Worm (Caenorhabditis elegans) whole organism, midembryonic: ENCODE data around the gene glrx-22.

Source experiments
- T22C8.4 ChIP-seq: fragments of 200-800 bp; sonication (Bioruptor generic); IDR thresholded peaks from 2 replicates; pipeline ENCODE4 v1.3.6; 2022; ENCODE audit warnings: missing genetic modification characterization, missing compliant biosample characterization
- cog-1 ChIP-seq: sonication (generic microtip); optimal IDR thresholded peaks from 2 replicates; lab custom pipeline; 2016; ENCODE audit warnings: missing genetic modification characterization, missing compliant biosample characterization
- flt-1 ChIP-seq: fragments of 200-800 bp; sonication (Bioruptor generic); IDR thresholded peaks from 2 replicates; pipeline ENCODE4 v1.3.6; 2022; ENCODE audit warnings: missing genetic modification characterization, missing compliant biosample characterization
- klf-2 ChIP-seq: fragments of 200-800 bp; sonication (Bioruptor generic); conservative IDR thresholded peaks from 2 replicates; pipeline ENCODE4 v1.3.6; 2022; ENCODE audit warnings: missing genetic modification reagents, missing genetic modification characterization, missing compliant biosample characterization
- med-1 ChIP-seq: sonication (generic microtip); optimal IDR thresholded peaks from 2 replicates; lab custom pipeline; 2017; ENCODE audit warnings: missing genetic modification characterization, mild to moderate bottlenecking, missing compliant biosample characterization, antibody characterized with exemption, missing genetic modification reagents; ENCODE audit not compliant: insufficient read depth
- ref-1 ChIP-seq: fragments of 200-800 bp; sonication (Bioruptor generic); conservative IDR thresholded peaks from 2 replicates; pipeline ENCODE4 v1.3.6; 2022; ENCODE audit warnings: missing genetic modification reagents, missing genetic modification characterization, missing compliant biosample characterization
- tab-1 ChIP-seq: fragments of 200-800 bp; sonication (Bioruptor generic); IDR thresholded peaks from 2 replicates; pipeline ENCODE4 v1.3.6; 2022; ENCODE audit warnings: missing genetic modification characterization, missing compliant biosample characterization
- ztf-23 ChIP-seq: fragments of 200-800 bp; sonication (Bioruptor generic); IDR thresholded peaks from 2 replicates; pipeline ENCODE4 v1.3.6; 2022; ENCODE audit warnings: missing genetic modification reagents, missing genetic modification characterization, missing compliant biosample characterization
- ztf-29 ChIP-seq: fragments of 200-800 bp; sonication (Bioruptor generic); IDR thresholded peaks from 2 replicates; pipeline ENCODE4 v1.3.6; 2022; ENCODE audit warnings: missing genetic modification reagents, missing genetic modification characterization, missing compliant biosample characterization

The glrx-22 gene

ce11 chrIV:8201133-8201532, at the start of gene glrx-22:
Gene glrx-22, minus strand, starts transcription at chrIV:8201233.
- TF ChIP-seq ref-1 (GFP tag; lab: Robert Waterston, UW) (no peak), klf-2 (GFP tag; lab: Robert Waterston, UW) (no peak), ztf-29 (GFP tag; lab: Robert Waterston, UW) (no peak), cog-1 (tag; lab: Kevin White, UChicago) (no peak), flt-1 (GFP tag; lab: Robert Waterston, UW) (no peak), T22C8.4 (GFP tag; lab: Robert Waterston, UW) (no peak), med-1 (GFP tag; lab: Kevin White, UChicago) (no peak), tab-1 (GFP tag; lab: Robert Waterston, UW) (no peak), ztf-23 (GFP tag; lab: Robert Waterston, UW) (no peak)

ce11 chrIV:8247341-8247740, 46.3 kb upstream of the glrx-22 start:
- no peak for TF ChIP-seq ztf-23 (GFP tag; lab: Robert Waterston, UW)
- TF ChIP-seq ztf-29 (GFP tag; lab: Robert Waterston, UW) = no peak
- no peak for TF ChIP-seq T22C8.4 (GFP tag; lab: Robert Waterston, UW)
- TF ChIP-seq med-1 (GFP tag; lab: Kevin White, UChicago) = no peak
- no peak for TF ChIP-seq tab-1 (GFP tag; lab: Robert Waterston, UW)
- TF ChIP-seq klf-2 (GFP tag; lab: Robert Waterston, UW) = no peak
- TF ChIP-seq ref-1 (GFP tag; lab: Robert Waterston, UW) = no peak
- TF ChIP-seq flt-1 (GFP tag; lab: Robert Waterston, UW) = no peak

ce11 chrIV:8244112-8244511, 43.1 kb upstream of the glrx-22 start, which contains the start of gene T09A12.1:
Gene T09A12.1, plus strand, starts transcription at chrIV:8244412.
- TF ChIP-seq med-1 (GFP tag; lab: Kevin White, UChicago) (no peak), tab-1 (GFP tag; lab: Robert Waterston, UW) (no peak), klf-2 (GFP tag; lab: Robert Waterston, UW) (no peak), ref-1 (GFP tag; lab: Robert Waterston, UW) (no peak), ztf-23 (GFP tag; lab: Robert Waterston, UW) (no peak), cog-1 (tag; lab: Kevin White, UChicago) (no peak), flt-1 (GFP tag; lab: Robert Waterston, UW) (no peak)

- no peak for TF ChIP-seq T22C8.4 (GFP tag; lab: Robert Waterston, UW)
- no peak for TF ChIP-seq med-1 (GFP tag; lab: Kevin White, UChicago)
- no peak for TF ChIP-seq klf-2 (GFP tag; lab: Robert Waterston, UW)
- TF ChIP-seq ztf-29 (GFP tag; lab: Robert Waterston, UW) = no peak
- TF ChIP-seq ztf-23 (GFP tag; lab: Robert Waterston, UW) = no peak
- no peak for TF ChIP-seq ref-1 (GFP tag; lab: Robert Waterston, UW)
- no peak for TF ChIP-seq cog-1 (tag; lab: Kevin White, UChicago)
- no peak for TF ChIP-seq tab-1 (GFP tag; lab: Robert Waterston, UW)
- TF ChIP-seq flt-1 (GFP tag; lab: Robert Waterston, UW) = no peak
Observed at ce11 chrIV:8243599-8243998, 42.6 kb upstream of the glrx-22 start, which contains the start of gene T09A12.8. Gene T09A12.8, minus strand, starts transcription at chrIV:8243699.

ce11 chrIV:8243170-8243569, 42.1 kb upstream of the glrx-22 start:
- TF ChIP-seq ztf-29 (GFP tag; lab: Robert Waterston, UW) = no peak
- TF ChIP-seq ztf-23 (GFP tag; lab: Robert Waterston, UW) = no peak
- TF ChIP-seq T22C8.4 (GFP tag; lab: Robert Waterston, UW) = no peak
- no peak for TF ChIP-seq cog-1 (tag; lab: Kevin White, UChicago)
- TF ChIP-seq flt-1 (GFP tag; lab: Robert Waterston, UW) = no peak
- TF ChIP-seq klf-2 (GFP tag; lab: Robert Waterston, UW) = no peak
- TF ChIP-seq ref-1 (GFP tag; lab: Robert Waterston, UW) = no peak
- no peak for TF ChIP-seq med-1 (GFP tag; lab: Kevin White, UChicago)
- TF ChIP-seq tab-1 (GFP tag; lab: Robert Waterston, UW) = no peak

ce11 chrIV:8241312-8241833, 40.3 kb upstream of the glrx-22 start:
- no peak for TF ChIP-seq ref-1 (GFP tag; lab: Robert Waterston, UW)
- no peak for TF ChIP-seq ztf-23 (GFP tag; lab: Robert Waterston, UW)
- TF ChIP-seq flt-1 (GFP tag; lab: Robert Waterston, UW) = no peak
- no peak for TF ChIP-seq cog-1 (tag; lab: Kevin White, UChicago)
- TF ChIP-seq tab-1 (GFP tag; lab: Robert Waterston, UW) = no peak
- no peak for TF ChIP-seq klf-2 (GFP tag; lab: Robert Waterston, UW)
- TF ChIP-seq ztf-29 (GFP tag; lab: Robert Waterston, UW) = no peak
- no peak for TF ChIP-seq T22C8.4 (GFP tag; lab: Robert Waterston, UW)
- TF ChIP-seq med-1 (GFP tag; lab: Kevin White, UChicago) = no peak

ce11 chrIV:8239584-8239983, 38.6 kb upstream of the glrx-22 start:
- no peak for TF ChIP-seq ref-1 (GFP tag; lab: Robert Waterston, UW)
- TF ChIP-seq T22C8.4 (GFP tag; lab: Robert Waterston, UW) = no peak

ce11 chrIV:8236502-8236901, 35.5 kb upstream of the glrx-22 start, which contains the start of gene nhr-66:
Gene nhr-66, minus strand, starts transcription at chrIV:8236602.
- TF ChIP-seq flt-1 (GFP tag; lab: Robert Waterston, UW) = no peak
- TF ChIP-seq klf-2 (GFP tag; lab: Robert Waterston, UW) = no peak
- no peak for TF ChIP-seq ref-1 (GFP tag; lab: Robert Waterston, UW)
- TF ChIP-seq ztf-29 (GFP tag; lab: Robert Waterston, UW) = no peak
- no peak for TF ChIP-seq med-1 (GFP tag; lab: Kevin White, UChicago)
- TF ChIP-seq T22C8.4 (GFP tag; lab: Robert Waterston, UW) = no peak
- no peak for TF ChIP-seq tab-1 (GFP tag; lab: Robert Waterston, UW)
- no peak for TF ChIP-seq cog-1 (tag; lab: Kevin White, UChicago)
